Worm (Caenorhabditis elegans) whole organism, late embryonic: ENCODE results near the gene cest-4.

ENCODE experiments used
- C08G9.2 ChIP-seq: sonication (generic microtip); optimal IDR thresholded peaks from 2 replicates; lab custom pipeline; 2016; ENCODE audit warnings: mild to moderate bottlenecking, missing genetic modification characterization, moderate library complexity, missing compliant biosample characterization
- ceh-18 ChIP-seq: sonication (generic microtip); optimal IDR thresholded peaks from 2 replicates; lab custom pipeline; 2016; ENCODE audit warnings: missing genetic modification characterization, missing compliant biosample characterization
- ceh-19 ChIP-seq: fragments of 200-800 bp; sonication (Bioruptor generic); optimal IDR thresholded peaks from 2 replicates; lab custom pipeline; 2018; ENCODE audit warnings: mild to moderate bottlenecking, missing genetic modification characterization, missing compliant biosample characterization
- hlh-15 ChIP-seq: sonication (generic microtip); optimal IDR thresholded peaks from 2 replicates; lab custom pipeline; 2016; ENCODE audit warnings: missing genetic modification characterization, missing compliant biosample characterization
- madf-2 ChIP-seq: sonication (generic microtip); optimal IDR thresholded peaks from 2 replicates; lab custom pipeline; 2017; ENCODE audit warnings: missing genetic modification characterization, missing compliant biosample characterization
- pag-3 ChIP-seq: sonication (generic microtip); optimal IDR thresholded peaks from 2 replicates; lab custom pipeline; 2016; ENCODE audit warnings: missing compliant biosample characterization, missing genetic modification characterization, borderline replicate concordance
- pqm-1 ChIP-seq: sonication (generic microtip); optimal IDR thresholded peaks from 2 replicates; lab custom pipeline; 2016; ENCODE audit warnings: missing genetic modification characterization, missing compliant biosample characterization
- rnt-1 ChIP-seq: sonication (generic microtip); optimal IDR thresholded peaks from 2 replicates; lab custom pipeline; 2016; ENCODE audit warnings: missing genetic modification characterization, missing compliant biosample characterization
- sox-4 ChIP-seq: sonication (generic microtip); optimal IDR thresholded peaks from 2 replicates; lab custom pipeline; 2017; ENCODE audit warnings: mild to moderate bottlenecking, missing genetic modification characterization, inconsistent platforms, missing compliant biosample characterization

DNA sequence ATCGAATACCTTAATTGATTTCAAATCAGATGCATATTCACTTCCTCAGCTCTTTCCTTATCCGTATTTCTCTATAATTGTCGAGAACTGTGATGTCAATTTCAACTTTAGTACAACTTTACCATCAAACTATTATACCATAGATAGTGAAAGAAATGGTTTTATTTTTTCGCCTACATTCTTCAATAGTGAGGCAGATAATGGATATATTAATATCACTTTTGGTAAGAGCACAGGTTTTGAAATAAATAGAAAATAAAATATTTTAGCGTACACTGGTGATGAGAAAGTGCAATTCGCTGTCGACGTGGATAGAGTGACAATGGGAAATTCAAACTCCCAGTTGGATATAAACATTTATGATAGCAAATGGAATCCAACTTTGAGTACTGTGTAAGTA, 30.1 kb upstream of the cest-4 start:
- TF ChIP-seq madf-2 (tag; lab: Kevin White, UChicago) (no peak), pqm-1 (tag; lab: Kevin White, UChicago) (no peak), C08G9.2 (tag; lab: Kevin White, UChicago) (no peak), ceh-19 (no peak), ceh-18 (no peak), rnt-1 (tag; lab: Kevin White, UChicago) (no peak), pag-3 (tag; lab: Kevin White, UChicago) (no peak), sox-4 (tag; lab: Kevin White, UChicago) (no peak), hlh-15 (tag; lab: Kevin White, UChicago) (no peak)
